Worm (Caenorhabditis elegans) whole organism, L3 larva: Measurements from ENCODE around the gene F13D11.3.

Experiments used
- R02D3.7 ChIP-seq: fragments of 150-350 bp; optimal IDR thresholded peaks from 2 replicates; lab custom pipeline; 2014; ENCODE audit warnings: missing biosample characterization, missing genetic modification characterization
- ama-1 ChIP-seq: fragments of 150-350 bp; optimal IDR thresholded peaks from 2 replicates; lab custom pipeline; 2018
- ceh-16 ChIP-seq: sonication (generic microtip); optimal IDR thresholded peaks from 2 replicates; lab custom pipeline; 2017; ENCODE audit warnings: missing biosample characterization, missing genetic modification characterization
- ceh-28 ChIP-seq: fragments of 150-350 bp; optimal IDR thresholded peaks from 2 replicates; lab custom pipeline; 2014; ENCODE audit warnings: missing biosample characterization, missing genetic modification reagents, missing genetic modification characterization
- ceh-82 ChIP-seq: fragments of 150-350 bp; optimal IDR thresholded peaks from 2 replicates; lab custom pipeline; 2014; ENCODE audit warnings: missing biosample characterization, missing genetic modification characterization
- ceh-9 ChIP-seq: sonication (generic microtip); optimal IDR thresholded peaks from 2 replicates; lab custom pipeline; 2018; ENCODE audit warnings: missing biosample characterization, missing genetic modification characterization
- egl-5 ChIP-seq: fragments of 150-350 bp; optimal IDR thresholded peaks from 2 replicates; lab custom pipeline; 2017; ENCODE audit warnings: missing biosample characterization, missing genetic modification reagents, missing genetic modification characterization, inconsistent platforms
- elt-2 ChIP-seq: sonication (generic microtip); optimal IDR thresholded peaks from 2 replicates; lab custom pipeline; 2016; ENCODE audit warnings: missing genetic modification reagents, mild to moderate bottlenecking, missing genetic modification characterization, missing compliant biosample characterization
- elt-3 ChIP-seq, 3 experiments: fragments of 150-350 bp in 1 of 3; sonication (generic microtip) in 2 of 3; optimal IDR thresholded peaks; 2 replicates in 2 of 3; 4 replicates in 1 of 3; lab custom pipeline; 2014 to 2017; ENCODE audit warnings: missing biosample characterization in 3 of 3, missing genetic modification characterization in 3 of 3
- eor-1 ChIP-seq, 2 experiments: fragments of 150-350 bp; optimal IDR thresholded peaks; 2 replicates each; lab custom pipeline; 2014 to 2018; ENCODE audit warnings: missing biosample characterization in 2 of 2, missing genetic modification characterization in 2 of 2
- fkh-10 ChIP-seq: sonication (generic microtip); optimal IDR thresholded peaks from 2 replicates; lab custom pipeline; 2017; ENCODE audit warnings: missing biosample characterization, missing genetic modification reagents, missing genetic modification characterization
- fkh-2 ChIP-seq: fragments of 150-350 bp; optimal IDR thresholded peaks from 2 replicates; lab custom pipeline; 2014; ENCODE audit warnings: missing biosample characterization, missing genetic modification reagents, missing genetic modification characterization
- fos-1 ChIP-seq: fragments of 150-350 bp; optimal IDR thresholded peaks from 2 replicates; lab custom pipeline; 2014; ENCODE audit warnings: missing biosample characterization, missing genetic modification characterization
- hmg-11 ChIP-seq: sonication (generic microtip); optimal IDR thresholded peaks from 2 replicates; lab custom pipeline; 2016; ENCODE audit warnings: missing genetic modification characterization, missing compliant biosample characterization
- jun-1 ChIP-seq: fragments of 150-350 bp; optimal IDR thresholded peaks from 2 replicates; lab custom pipeline; 2014; ENCODE audit warnings: missing biosample characterization, missing genetic modification reagents, missing genetic modification characterization
- lin-39 ChIP-seq: fragments of 150-350 bp; optimal IDR thresholded peaks from 2 replicates; lab custom pipeline; 2018; ENCODE audit warnings: missing biosample characterization, missing genetic modification reagents, missing genetic modification characterization
- lsy-12 ChIP-seq: sonication (generic microtip); optimal IDR thresholded peaks from 2 replicates; lab custom pipeline; 2016; ENCODE audit warnings: mild to moderate bottlenecking, missing genetic modification characterization, missing compliant biosample characterization
- mdl-1 ChIP-seq: fragments of 150-350 bp; optimal IDR thresholded peaks from 2 replicates; lab custom pipeline; 2014; ENCODE audit warnings: missing biosample characterization, missing genetic modification characterization
- nfya-1 ChIP-seq: sonication (generic microtip); optimal IDR thresholded peaks from 2 replicates; lab custom pipeline; 2017; ENCODE audit warnings: missing genetic modification characterization, mild to moderate bottlenecking, missing compliant biosample characterization, antibody characterized with exemption, moderate library complexity; ENCODE audit not compliant: insufficient read depth
- nhr-11 ChIP-seq: fragments of 150-350 bp; optimal IDR thresholded peaks from 2 replicates; lab custom pipeline; 2014; ENCODE audit warnings: missing biosample characterization, missing genetic modification characterization
- nhr-12 ChIP-seq: fragments of 150-350 bp; optimal IDR thresholded peaks from 2 replicates; lab custom pipeline; 2014; ENCODE audit warnings: missing biosample characterization, missing genetic modification characterization
- nhr-23 ChIP-seq: fragments of 150-350 bp; optimal IDR thresholded peaks from 2 replicates; lab custom pipeline; 2014; ENCODE audit warnings: missing biosample characterization, missing genetic modification reagents, missing genetic modification characterization
- nhr-237 ChIP-seq: fragments of 150-350 bp; optimal IDR thresholded peaks from 2 replicates; lab custom pipeline; 2014; ENCODE audit warnings: missing biosample characterization, missing genetic modification characterization
- nhr-25 ChIP-seq: sonication (generic microtip); optimal IDR thresholded peaks from 2 replicates; lab custom pipeline; 2017; ENCODE audit warnings: missing biosample characterization, missing genetic modification characterization
- nhr-43 ChIP-seq: sonication (generic microtip); optimal IDR thresholded peaks from 2 replicates; lab custom pipeline; 2016; ENCODE audit warnings: mild to moderate bottlenecking, missing genetic modification characterization, missing compliant biosample characterization; ENCODE audit not compliant: poor library complexity, severe bottlenecking
- nhr-76 ChIP-seq: fragments of 150-350 bp; sonication (generic microtip); optimal IDR thresholded peaks from 5 replicates; lab custom pipeline; 2014; ENCODE audit warnings: missing biosample characterization, missing genetic modification characterization
- pha-4 ChIP-seq: fragments of 150-350 bp; optimal IDR thresholded peaks from 2 replicates; lab custom pipeline; 2014; ENCODE audit warnings: missing biosample characterization, missing genetic modification reagents, missing genetic modification characterization
- pqm-1 ChIP-seq: fragments of 150-350 bp; optimal IDR thresholded peaks from 2 replicates; lab custom pipeline; 2017; ENCODE audit warnings: missing biosample characterization, missing genetic modification characterization, inconsistent platforms
- sea-2 ChIP-seq: fragments of 150-350 bp; sonication (generic microtip); optimal IDR thresholded peaks from 4 replicates; lab custom pipeline; 2014; ENCODE audit warnings: missing biosample characterization, missing genetic modification reagents, missing genetic modification characterization
- skn-1 ChIP-seq: fragments of 150-350 bp; optimal IDR thresholded peaks from 2 replicates; lab custom pipeline; 2014; ENCODE audit warnings: missing biosample characterization, missing genetic modification characterization
- snpc-4 ChIP-seq: fragments of 150-350 bp; optimal IDR thresholded peaks from 2 replicates; lab custom pipeline; 2014; ENCODE audit warnings: missing biosample characterization, missing genetic modification characterization
- tbx-2 ChIP-seq: sonication (generic microtip); optimal IDR thresholded peaks from 2 replicates; lab custom pipeline; 2016; ENCODE audit warnings: mild to moderate bottlenecking, missing genetic modification characterization, missing compliant biosample characterization
- unc-62 ChIP-seq: fragments of 150-350 bp; sonication (generic microtip); optimal IDR thresholded peaks from 4 replicates; lab custom pipeline; 2014; ENCODE audit warnings: missing biosample characterization, missing genetic modification reagents, missing genetic modification characterization
- ztf-4 ChIP-seq: fragments of 150-350 bp; optimal IDR thresholded peaks from 2 replicates; lab custom pipeline; 2014; ENCODE audit warnings: missing biosample characterization, missing genetic modification characterization

F13D11.3 gene

ce11 chrX:5787861-5788260, 17.9 kb downstream of the F13D11.3 start, which contains the start of gene F46G11.2:
F46G11.2 (plus strand) TSS chrX:5788161.
- peak; percentile 31 for TF ChIP-seq nhr-23
- TF ChIP-seq fkh-2 (tag; lab: Kevin White, UChicago) = no peak
- no peak for TF ChIP-seq nhr-237 (tag; lab: Kevin White, UChicago)

ce11 chrX:5786193-5786592, 19.5 kb downstream of the F13D11.3 start, which contains the start of gene F46G11.6:
F46G11.6 (plus strand) TSS chrX:5786493.
- no peak for TF ChIP-seq R02D3.7 (tag; lab: Kevin White, UChicago)
- TF ChIP-seq ama-1 = no peak
- TF ChIP-seq lsy-12 (tag; lab: Kevin White, UChicago) = no peak
- no peak for TF ChIP-seq pqm-1 (tag; lab: Kevin White, UChicago)
- TF ChIP-seq nhr-12 (tag; lab: Kevin White, UChicago) = no peak
- no peak for TF ChIP-seq nhr-25
- no peak for TF ChIP-seq lin-39 (tag; lab: Kevin White, UChicago)
- TF ChIP-seq tbx-2 = no peak
- TF ChIP-seq nhr-76 (tag; lab: Kevin White, UChicago) = no peak
- no peak for TF ChIP-seq nhr-11 (tag; lab: Kevin White, UChicago)
- no peak for TF ChIP-seq unc-62 (GFP tag; lab: Kevin White, UChicago)
- TF ChIP-seq nhr-23 = no peak
- no peak for TF ChIP-seq snpc-4 (tag; lab: Kevin White, UChicago)
- TF ChIP-seq mdl-1 (tag; lab: Kevin White, UChicago) = no peak
- TF ChIP-seq eor-1 (tag; optimal IDR thresholded peaks at IDR 0.05; lab: Kevin White, UChicago) = no peak
- TF ChIP-seq fos-1 (tag; lab: Kevin White, UChicago) = no peak
- TF ChIP-seq ceh-9 = no peak
- no peak for TF ChIP-seq ztf-4 (tag; lab: Kevin White, UChicago)
- TF ChIP-seq sea-2 (GFP tag; lab: Kevin White, UChicago) = no peak
- no peak for TF ChIP-seq nhr-43 (tag; lab: Kevin White, UChicago)
- TF ChIP-seq, all 47 proteins: peak for 0

- TF ChIP-seq sea-2 (GFP tag; lab: Kevin White, UChicago) (no peak), fkh-10 (GFP tag; lab: Kevin White, UChicago) (no peak), nhr-25 (peak; percentile 46), ceh-28 (tag; lab: Kevin White, UChicago) (peak; percentile 5), lsy-12 (tag; lab: Kevin White, UChicago) (peak; percentile 47), tbx-2 (peak; percentile 36), hmg-11 (tag; lab: Kevin White, UChicago) (peak; percentile 55), nhr-23 (peak; percentile 32), nfya-1 (peak; percentile 58), nhr-12 (tag; lab: Kevin White, UChicago) (no peak), ceh-16 (tag; lab: Kevin White, UChicago) (no peak), ceh-82 (tag; lab: Kevin White, UChicago) (no peak), skn-1 (peak; percentile 30), nhr-43 (tag; lab: Kevin White, UChicago) (peak; percentile 60), elt-2 (tag; lab: Kevin White, UChicago) (peak; percentile 52)
Observed at ce11 chrX:5782153-5782552, 23.6 kb downstream of the F13D11.3 start, which contains the start of gene gakh-1. gakh-1 (plus strand) TSS chrX:5782499.

- no peak for TF ChIP-seq snpc-4 (tag; lab: Kevin White, UChicago)
- peak; percentile 62 for TF ChIP-seq pha-4
- no peak for TF ChIP-seq nhr-11 (tag; lab: Kevin White, UChicago)
Observed at ce11 chrX:5781294-5781693, 24.4 kb downstream of the F13D11.3 start.

- peak; percentile 20 for TF ChIP-seq pha-4
- TF ChIP-seq unc-62 (GFP tag; lab: Kevin White, UChicago) = no peak
- no peak for TF ChIP-seq egl-5 (tag; lab: Kevin White, UChicago)
- TF ChIP-seq ceh-28 (tag; lab: Kevin White, UChicago) = peak; percentile 53
- TF ChIP-seq jun-1 (tag; lab: Kevin White, UChicago) = peak; percentile 22
- TF ChIP-seq nfya-1 = peak; percentile 38
- TF ChIP-seq hmg-11 (tag; lab: Kevin White, UChicago) = peak; percentile 25
- TF ChIP-seq nhr-43 (tag; lab: Kevin White, UChicago) = peak; percentile 67
- TF ChIP-seq elt-2 (tag; lab: Kevin White, UChicago) = peak; percentile 56
- peak; percentile 65 for TF ChIP-seq nhr-25
- TF ChIP-seq elt-3 (tag; optimal IDR thresholded peaks at IDR 0.05; lab: Kevin White, UChicago) = no peak
- TF ChIP-seq nhr-23 = peak; percentile 88
Observed at ce11 chrX:5780672-5781182, 25.0 kb downstream of the F13D11.3 start, which contains the start of gene sft-4. sft-4 (minus strand) TSS chrX:5780722.
